Worm (Caenorhabditis elegans) whole organism, L2 larva: Measurements from ENCODE around the gene ZC449.7.

ENCODE experiments used
- C34F6.9 ChIP-seq: fragments of 150-350 bp; optimal IDR thresholded peaks from 2 replicates; lab custom pipeline; 2014; ENCODE audit warnings: missing biosample characterization, missing genetic modification characterization
- F13H6.1 ChIP-seq: sonication (generic microtip); optimal IDR thresholded peaks from 2 replicates; lab custom pipeline; 2016; ENCODE audit warnings: missing genetic modification characterization, missing compliant biosample characterization
- R02D3.7 ChIP-seq: fragments of 150-350 bp; optimal IDR thresholded peaks from 2 replicates; lab custom pipeline; 2014; ENCODE audit warnings: missing biosample characterization, missing genetic modification characterization
- Y55F3AM.14 ChIP-seq: fragments of 200-800 bp; sonication (Bioruptor generic); optimal IDR thresholded peaks from 2 replicates; lab custom pipeline; 2018; ENCODE audit warnings: mild to moderate bottlenecking, missing genetic modification characterization, missing compliant biosample characterization
- ZK546.5 ChIP-seq: sonication (generic microtip); optimal IDR thresholded peaks from 2 replicates; lab custom pipeline; 2017; ENCODE audit warnings: missing biosample characterization, missing genetic modification characterization
- alr-1 ChIP-seq: fragments of 150-350 bp; optimal IDR thresholded peaks from 2 replicates; lab custom pipeline; 2014; ENCODE audit warnings: missing biosample characterization, missing genetic modification characterization
- aly-2 ChIP-seq: fragments of 150-350 bp; optimal IDR thresholded peaks from 2 replicates; lab custom pipeline; 2014; ENCODE audit warnings: missing biosample characterization, missing genetic modification characterization
- blmp-1 ChIP-seq: sonication (generic microtip); optimal IDR thresholded peaks from 2 replicates; lab custom pipeline; 2017; ENCODE audit warnings: missing genetic modification characterization, mild to moderate bottlenecking, missing compliant biosample characterization, antibody characterized with exemption, moderate library complexity; ENCODE audit not compliant: insufficient read depth
- ceh-16 ChIP-seq: fragments of 150-350 bp; optimal IDR thresholded peaks from 2 replicates; lab custom pipeline; 2014; ENCODE audit warnings: missing biosample characterization, missing genetic modification characterization
- crh-2 ChIP-seq: sonication (generic microtip); optimal IDR thresholded peaks from 2 replicates; lab custom pipeline; 2017; ENCODE audit warnings: missing biosample characterization, missing genetic modification characterization
- dmd-4 ChIP-seq: sonication (generic microtip); optimal IDR thresholded peaks from 2 replicates; lab custom pipeline; 2017; ENCODE audit warnings: missing biosample characterization, missing genetic modification characterization
- elt-1 ChIP-seq: fragments of 150-350 bp; optimal IDR thresholded peaks from 2 replicates; lab custom pipeline; 2014; ENCODE audit warnings: missing biosample characterization, missing genetic modification characterization
- elt-3 ChIP-seq: sonication (generic microtip); optimal IDR thresholded peaks from 2 replicates; lab custom pipeline; 2017; ENCODE audit warnings: missing biosample characterization, missing genetic modification characterization
- fos-1 ChIP-seq: fragments of 150-350 bp; optimal IDR thresholded peaks from 2 replicates; lab custom pipeline; 2014; ENCODE audit warnings: missing biosample characterization, missing genetic modification characterization
- gmeb-1 ChIP-seq: fragments of 150-350 bp; optimal IDR thresholded peaks from 2 replicates; lab custom pipeline; 2014; ENCODE audit warnings: missing biosample characterization, missing genetic modification characterization
- lin-11 ChIP-seq: fragments of 150-350 bp; sonication (generic microtip); optimal IDR thresholded peaks from 2 replicates; lab custom pipeline; 2014; ENCODE audit warnings: missing biosample characterization, missing genetic modification characterization, inconsistent platforms, mixed read lengths
- lin-13 ChIP-seq: fragments of 150-350 bp; optimal IDR thresholded peaks from 2 replicates; lab custom pipeline; 2014; ENCODE audit warnings: missing biosample characterization, missing genetic modification reagents, missing genetic modification characterization
- lin-39 ChIP-seq: fragments of 150-350 bp; optimal IDR thresholded peaks from 2 replicates; lab custom pipeline; 2014; ENCODE audit warnings: missing biosample characterization, missing genetic modification reagents, missing genetic modification characterization
- lsy-2 ChIP-seq, 2 experiments: fragments of 150-350 bp in 1 of 2; sonication (generic microtip) in 1 of 2; optimal IDR thresholded peaks; 2 replicates each; lab custom pipeline; 2014 to 2017; ENCODE audit warnings: missing biosample characterization in 2 of 2, missing genetic modification characterization in 2 of 2
- mab-5 ChIP-seq: fragments of 150-350 bp; optimal IDR thresholded peaks from 2 replicates; lab custom pipeline; 2014; ENCODE audit warnings: missing biosample characterization, missing genetic modification characterization
- mbf-1 ChIP-seq: sonication (generic microtip); optimal IDR thresholded peaks from 2 replicates; lab custom pipeline; 2017; ENCODE audit warnings: missing biosample characterization, missing genetic modification characterization
- mdl-1 ChIP-seq, 2 experiments: fragments of 150-350 bp in 1 of 2; sonication (generic microtip) in 1 of 2; optimal IDR thresholded peaks; 2 replicates each; lab custom pipeline; 2017; ENCODE audit warnings: missing biosample characterization in 2 of 2, missing genetic modification characterization in 2 of 2
- nhr-11 ChIP-seq: fragments of 150-350 bp; optimal IDR thresholded peaks from 2 replicates; lab custom pipeline; 2014; ENCODE audit warnings: missing biosample characterization, missing genetic modification characterization
- nhr-12 ChIP-seq: fragments of 150-350 bp; optimal IDR thresholded peaks from 2 replicates; lab custom pipeline; 2014; ENCODE audit warnings: missing biosample characterization, missing genetic modification characterization
- nhr-129 ChIP-seq: fragments of 150-350 bp; optimal IDR thresholded peaks from 2 replicates; lab custom pipeline; 2014; ENCODE audit warnings: missing biosample characterization, missing genetic modification characterization
- nhr-21 ChIP-seq: fragments of 150-350 bp; optimal IDR thresholded peaks from 2 replicates; lab custom pipeline; 2014; ENCODE audit warnings: missing biosample characterization, missing genetic modification characterization
- nhr-23 ChIP-seq: fragments of 150-350 bp; optimal IDR thresholded peaks from 2 replicates; lab custom pipeline; 2014; ENCODE audit warnings: missing biosample characterization, missing genetic modification reagents, missing genetic modification characterization
- nhr-237 ChIP-seq: fragments of 150-350 bp; optimal IDR thresholded peaks from 2 replicates; lab custom pipeline; 2014; ENCODE audit warnings: missing biosample characterization, missing genetic modification characterization
- nhr-25 ChIP-seq: fragments of 150-350 bp; sonication (generic microtip); optimal IDR thresholded peaks from 3 replicates; lab custom pipeline; 2014; ENCODE audit warnings: missing biosample characterization, missing genetic modification characterization
- nhr-6 ChIP-seq: fragments of 150-350 bp; optimal IDR thresholded peaks from 2 replicates; lab custom pipeline; 2014; ENCODE audit warnings: missing biosample characterization, missing genetic modification characterization
- peb-1 ChIP-seq: fragments of 150-350 bp; optimal IDR thresholded peaks from 2 replicates; lab custom pipeline; 2014; ENCODE audit warnings: missing biosample characterization, missing genetic modification characterization
- sem-4 ChIP-seq: fragments of 150-350 bp; optimal IDR thresholded peaks from 2 replicates; lab custom pipeline; 2014; ENCODE audit warnings: missing biosample characterization, missing genetic modification reagents, missing genetic modification characterization
- skn-1 ChIP-seq: sonication (generic microtip); optimal IDR thresholded peaks from 2 replicates; lab custom pipeline; 2017; ENCODE audit warnings: missing biosample characterization, missing genetic modification characterization
- sma-3 ChIP-seq: sonication (generic microtip); optimal IDR thresholded peaks from 2 replicates; lab custom pipeline; 2016; ENCODE audit warnings: missing genetic modification reagents, missing genetic modification characterization, missing compliant biosample characterization
- sma-9 ChIP-seq, 2 experiments: fragments of 150-350 bp in 1 of 2; sonication (generic microtip) in 1 of 2; optimal IDR thresholded peaks; 2 replicates each; lab custom pipeline; 2014 to 2016; ENCODE audit warnings: missing genetic modification characterization in 2 of 2, mild to moderate bottlenecking in 1 of 2, missing biosample characterization in 1 of 2, missing compliant biosample characterization in 1 of 2, missing genetic modification reagents in 1 of 2, moderate library complexity in 1 of 2
- snpc-4 ChIP-seq: fragments of 150-350 bp; optimal IDR thresholded peaks from 2 replicates; lab custom pipeline; 2014; ENCODE audit warnings: missing biosample characterization, missing genetic modification characterization
- unc-55 ChIP-seq: fragments of 150-350 bp; sonication (generic microtip); optimal IDR thresholded peaks from 3 replicates; lab custom pipeline; 2014; ENCODE audit warnings: missing biosample characterization, missing genetic modification reagents, missing genetic modification characterization
- unc-62 ChIP-seq: fragments of 150-350 bp; optimal IDR thresholded peaks from 2 replicates; lab custom pipeline; 2014; ENCODE audit warnings: missing biosample characterization, missing genetic modification reagents, missing genetic modification characterization
- zag-1 ChIP-seq: fragments of 150-350 bp; optimal IDR thresholded peaks from 2 replicates; lab custom pipeline; 2014; ENCODE audit warnings: missing biosample characterization, missing genetic modification characterization
- ztf-1 ChIP-seq: fragments of 200-800 bp; sonication (Bioruptor generic); conservative IDR thresholded peaks from 2 replicates; pipeline ENCODE4 v1.3.6; 2022; ENCODE audit warnings: missing genetic modification characterization, missing compliant biosample characterization
- ztf-11 ChIP-seq: sonication (generic microtip); optimal IDR thresholded peaks from 2 replicates; lab custom pipeline; 2017; ENCODE audit warnings: missing biosample characterization, missing genetic modification characterization
- ztf-4 ChIP-seq: fragments of 150-350 bp; optimal IDR thresholded peaks from 2 replicates; lab custom pipeline; 2014; ENCODE audit warnings: missing biosample characterization, missing genetic modification characterization

ZC449.7 gene

DNA sequence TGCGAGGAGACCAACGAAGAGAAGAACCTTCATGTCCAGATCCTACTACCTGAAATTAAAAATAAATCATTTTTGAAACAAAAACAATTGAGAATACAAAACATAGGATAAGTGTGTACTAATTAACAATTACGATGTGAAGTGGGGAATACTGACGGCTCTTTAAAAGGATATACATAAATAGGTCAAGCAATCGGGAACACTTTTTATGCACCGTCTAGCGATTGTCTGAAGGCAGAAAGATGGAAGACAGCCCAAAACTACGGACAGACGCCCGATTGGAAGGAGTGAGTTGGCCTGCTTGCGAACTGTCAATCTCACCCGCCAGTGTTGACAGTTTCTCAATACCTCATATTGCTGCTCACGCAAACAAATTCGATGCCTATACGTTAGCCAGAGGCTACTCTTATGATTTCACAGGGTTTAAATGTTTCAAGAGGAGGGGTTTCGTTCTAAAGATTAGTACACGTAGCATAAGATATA, 43.0 kb upstream of the ZC449.7 start, which contains the start of gene calu-1:
calu-1 (minus strand) TSS at position 51 of the 483 bp plus-strand sequence.
- TF ChIP-seq unc-55 (no peak), zag-1 (no peak), elt-3 (tag; lab: Kevin White, UChicago) (no peak), C34F6.9 (tag; lab: Kevin White, UChicago) (no peak), mbf-1 (tag; lab: Kevin White, UChicago) (no peak), ZK546.5 (tag; lab: Kevin White, UChicago) (no peak)
- TF ChIP-seq, all 48 proteins: peak for 0

DNA sequence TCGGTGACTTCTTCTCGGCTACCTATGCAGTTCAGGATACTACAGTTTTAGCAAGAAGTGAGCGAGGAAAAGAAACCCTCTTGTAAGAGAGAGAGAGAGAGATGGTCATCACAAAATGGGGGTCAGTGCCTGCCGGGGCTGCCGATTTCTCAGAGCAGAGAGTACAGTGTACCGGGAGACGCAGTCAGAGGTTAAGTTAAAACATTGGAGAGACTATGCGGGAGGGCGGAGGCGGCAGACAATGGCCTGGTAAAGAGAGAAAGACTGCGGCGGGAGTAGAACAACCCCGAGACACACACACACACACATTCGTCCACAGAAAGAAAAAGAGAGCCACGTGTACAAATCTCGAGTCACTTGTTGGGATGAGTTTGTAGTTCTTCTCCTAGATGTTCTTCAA, 42.4 kb upstream of the ZC449.7 start:
- TF ChIP-seq F13H6.1 (peak; percentile 79), alr-1 (no peak), C34F6.9 (tag; lab: Kevin White, UChicago) (peak; percentile 27), sem-4 (tag; lab: Kevin White, UChicago) (peak; percentile 40), nhr-12 (tag; lab: Kevin White, UChicago) (no peak), ceh-16 (peak; percentile 34), nhr-129 (peak; percentile 84), mdl-1 (tag; optimal IDR thresholded peaks at IDR 0.05; lab: Kevin White, UChicago) (peak in 1 of 2 experiments; percentile 74), zag-1 (no peak), nhr-11 (tag; lab: Kevin White, UChicago) (peak; percentile 48), Y55F3AM.14 (no peak), elt-3 (tag; lab: Kevin White, UChicago) (no peak), dmd-4 (no peak), peb-1 (tag; lab: Kevin White, UChicago) (peak; percentile 54), sma-3 (GFP tag; lab: Kevin White, UChicago) (peak; percentile 2), blmp-1 (tag; lab: Kevin White, UChicago) (peak; percentile 41), mab-5 (tag; lab: Kevin White, UChicago) (no peak), nhr-25 (tag; lab: Kevin White, UChicago) (peak; percentile 51), ztf-4 (no peak), nhr-23 (tag; lab: Kevin White, UChicago) (no peak), crh-2 (tag; lab: Kevin White, UChicago) (peak; percentile 74), ztf-11 (tag; lab: Kevin White, UChicago) (no peak), ZK546.5 (tag; lab: Kevin White, UChicago) (no peak), sma-9 (GFP tag; optimal IDR thresholded peaks at IDR 0.05; lab: Kevin White, UChicago) (peak; percentile 41), sma-9 (tag; optimal IDR thresholded peaks at IDR 0.05; lab: Kevin White, UChicago) (no peak), unc-62 (GFP tag; lab: Kevin White, UChicago) (no peak), R02D3.7 (tag; lab: Kevin White, UChicago) (no peak), aly-2 (tag; lab: Kevin White, UChicago) (no peak), nhr-237 (tag; lab: Kevin White, UChicago) (no peak), lsy-2 (tag; optimal IDR thresholded peaks at IDR 0.05; lab: Kevin White, UChicago) (peak; percentile 2 to 40), ztf-1 (no peak), fos-1 (peak; percentile 36), nhr-6 (tag; lab: Kevin White, UChicago) (no peak), mbf-1 (tag; lab: Kevin White, UChicago) (no peak)
- TF ChIP-seq, all 48 proteins: peak for 15

DNA sequence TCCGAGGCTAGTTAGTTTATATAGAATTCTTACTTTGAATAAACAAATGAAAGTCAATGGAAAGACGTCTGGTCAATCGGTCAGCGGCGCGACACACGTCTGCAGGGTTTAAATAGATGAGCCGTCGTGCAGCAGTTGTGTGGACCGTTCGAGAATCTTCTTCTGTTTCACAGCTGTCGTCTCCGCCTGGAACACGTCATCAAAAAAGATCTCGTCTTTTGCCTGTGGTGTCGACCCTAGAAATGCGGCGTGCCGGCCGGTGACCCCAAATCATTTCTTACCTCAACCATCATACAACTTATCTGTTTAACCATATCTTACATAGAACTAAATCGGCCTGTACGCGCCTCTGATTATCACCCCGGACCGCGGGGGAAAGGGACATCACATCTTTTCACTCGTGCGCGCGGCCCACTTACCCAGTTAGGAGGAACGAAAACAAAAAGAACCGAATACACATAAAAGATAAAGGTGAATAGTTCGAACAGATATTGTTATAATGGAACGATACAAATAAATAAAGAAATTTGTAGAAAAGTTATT, 41.8 kb upstream of the ZC449.7 start:
- TF ChIP-seq lin-11 (tag; lab: Kevin White, UChicago): no peak
- no peak for TF ChIP-seq skn-1 (tag; lab: Kevin White, UChicago)
- TF ChIP-seq fos-1: no peak
- TF ChIP-seq elt-1: no peak
- no peak for TF ChIP-seq R02D3.7 (tag; lab: Kevin White, UChicago)
- TF ChIP-seq alr-1: no peak
- peak; percentile 33 for TF ChIP-seq F13H6.1
- TF ChIP-seq lin-13 (GFP tag; lab: Kevin White, UChicago): no peak
- no peak for TF ChIP-seq nhr-25 (tag; lab: Kevin White, UChicago)
- no peak for TF ChIP-seq nhr-129
- no peak for TF ChIP-seq unc-62 (GFP tag; lab: Kevin White, UChicago)
- TF ChIP-seq mab-5 (tag; lab: Kevin White, UChicago): no peak
- no peak for TF ChIP-seq C34F6.9 (tag; lab: Kevin White, UChicago)
- TF ChIP-seq ztf-4: no peak
- peak; percentile 28 for TF ChIP-seq sma-3 (GFP tag; lab: Kevin White, UChicago)
- no peak for TF ChIP-seq mdl-1 (tag; optimal IDR thresholded peaks at IDR 0.05; lab: Kevin White, UChicago)
- TF ChIP-seq gmeb-1 (tag; lab: Kevin White, UChicago): no peak
- TF ChIP-seq lin-39 (tag; lab: Kevin White, UChicago): no peak
- TF ChIP-seq ZK546.5 (tag; lab: Kevin White, UChicago): no peak
- TF ChIP-seq zag-1: no peak
- TF ChIP-seq lsy-2 (tag; optimal IDR thresholded peaks at IDR 0.05; lab: Kevin White, UChicago): no peak
- no peak for TF ChIP-seq nhr-23 (tag; lab: Kevin White, UChicago)
- no peak for TF ChIP-seq snpc-4 (tag; lab: Kevin White, UChicago)
- TF ChIP-seq ztf-11 (tag; lab: Kevin White, UChicago): no peak
- peak; percentile 40 for TF ChIP-seq sma-9 (GFP tag; optimal IDR thresholded peaks at IDR 0.05; lab: Kevin White, UChicago)
- TF ChIP-seq sma-9 (tag; optimal IDR thresholded peaks at IDR 0.05; lab: Kevin White, UChicago): no peak
- peak; percentile 15 for TF ChIP-seq blmp-1 (tag; lab: Kevin White, UChicago)
- TF ChIP-seq nhr-21 (tag; lab: Kevin White, UChicago): peak; percentile 9
- TF ChIP-seq Y55F3AM.14: no peak
- no peak for TF ChIP-seq nhr-6 (tag; lab: Kevin White, UChicago)
- TF ChIP-seq, all 48 proteins: peak for 5
